Fruit fly (Drosophila melanogaster) whole organism, larva: ENCODE data around the gene Sas-4.

Experiments
- noc ChIP-seq: fragments of 200-800 bp; sonication (Bioruptor generic); optimal IDR thresholded peaks from 3 replicates; lab custom pipeline; 2019; ENCODE audit warnings: missing biosample characterization, mild to moderate bottlenecking, missing genetic modification characterization, moderate library complexity

The Sas-4 gene

dm6 chr3R:7150544-7151406 is at the start of gene Sas-4, which contains the start of gene gfzf:
Gene Sas-4, plus strand, starts transcription at chr3R:7151367.
Gene gfzf, minus strand, starts transcription at chr3R:7150968.
- peak; percentile 39 for TF ChIP-seq noc

- TF ChIP-seq noc: no peak
Measured at dm6 chr3R:7102853-7103833, 48.0 kb upstream of the Sas-4 start.

- no peak for TF ChIP-seq noc
Measured at dm6 chr3R:7104308-7104707, 46.9 kb upstream of the Sas-4 start.

dm6 chr3R:7105503-7106164 is 45.5 kb upstream of the Sas-4 start:
- no peak for TF ChIP-seq noc

- TF ChIP-seq noc: peak; percentile 58
Measured at dm6 chr3R:7107713-7108588, 43.2 kb upstream of the Sas-4 start.

- peak; percentile 5 for TF ChIP-seq noc
Measured at dm6 chr3R:7108589-7109312, 42.4 kb upstream of the Sas-4 start.

- TF ChIP-seq noc: no peak
Measured at dm6 chr3R:7109760-7110303, 41.3 kb upstream of the Sas-4 start.

- no peak for TF ChIP-seq noc
Measured at dm6 chr3R:7111206-7111858, 39.8 kb upstream of the Sas-4 start.

- TF ChIP-seq noc: no peak
Measured at dm6 chr3R:7112977-7113376, 38.2 kb upstream of the Sas-4 start.

dm6 chr3R:7116511-7116910 is 34.7 kb upstream of the Sas-4 start:
- no peak for TF ChIP-seq noc

- no peak for TF ChIP-seq noc
Measured at dm6 chr3R:7117590-7117989, 33.6 kb upstream of the Sas-4 start, which contains the start of gene Mlp84B. Gene Mlp84B, minus strand, starts transcription at chr3R:7117732.

- no peak for TF ChIP-seq noc
Measured at dm6 chr3R:7122172-7123072, 28.7 kb upstream of the Sas-4 start.

dm6 chr3R:7123073-7123572 is 28.0 kb upstream of the Sas-4 start:
- TF ChIP-seq noc: no peak
